Fruit fly (Drosophila melanogaster) whole organism, adult: ENCODE measurements around the gene DAAM.

Source experiments
- CG11617 ChIP-seq: fragments of 200-800 bp; sonication (Bioruptor generic); optimal IDR thresholded peaks from 2 replicates; lab custom pipeline; 2017; ENCODE audit warnings: mild to moderate bottlenecking, missing biosample characterization, missing genetic modification reagents, missing genetic modification characterization
- CG12768 ChIP-seq: fragments of 200-800 bp; sonication (Bioruptor generic); optimal IDR thresholded peaks from 2 replicates; lab custom pipeline; 2017; ENCODE audit warnings: missing biosample characterization, missing genetic modification characterization, mild to moderate bottlenecking, moderate library complexity, missing genetic modification reagents
- CG1620 ChIP-seq: fragments of 200-800 bp; sonication (Bioruptor generic); optimal IDR thresholded peaks from 2 replicates; lab custom pipeline; 2016; ENCODE audit warnings: missing biosample characterization, missing genetic modification characterization
- CG33017 ChIP-seq: fragments of 200-800 bp; sonication (Bioruptor generic); optimal IDR thresholded peaks from 2 replicates; lab custom pipeline; 2018; ENCODE audit warnings: missing biosample characterization, mild to moderate bottlenecking, missing genetic modification characterization, moderate library complexity
- CG7101 ChIP-seq: fragments of 200-800 bp; sonication (Bioruptor generic); optimal IDR thresholded peaks from 2 replicates; lab custom pipeline; 2018; ENCODE audit warnings: missing biosample characterization, mild to moderate bottlenecking, missing genetic modification characterization, moderate library complexity
- Clk ChIP-seq: fragments of 200-800 bp; sonication (Bioruptor generic); optimal IDR thresholded peaks from 2 replicates; lab custom pipeline; 2017; ENCODE audit warnings: missing biosample characterization, missing genetic modification characterization
- Crg-1 ChIP-seq: fragments of 200-800 bp; sonication (Bioruptor generic); optimal IDR thresholded peaks from 2 replicates; lab custom pipeline; 2016; ENCODE audit warnings: missing biosample characterization, missing genetic modification characterization
- bab1 ChIP-seq: fragments of 200-800 bp; sonication (Bioruptor generic); optimal IDR thresholded peaks from 3 replicates; lab custom pipeline; 2019; ENCODE audit warnings: missing biosample characterization, mild to moderate bottlenecking, missing genetic modification characterization, moderate library complexity
- cic ChIP-seq: fragments of 200-800 bp; sonication (Bioruptor generic); optimal IDR thresholded peaks from 2 replicates; lab custom pipeline; 2017; ENCODE audit warnings: missing biosample characterization, mild to moderate bottlenecking, missing genetic modification characterization, moderate library complexity
- kay ChIP-seq: fragments of 200-800 bp; sonication (Bioruptor generic); peaks from one replicate; lab custom pipeline; 2016; ENCODE audit warnings: missing biosample characterization, missing genetic modification characterization, borderline replicate concordance
- ovo ChIP-seq: fragments of 200-800 bp; sonication (Bioruptor generic); optimal IDR thresholded peaks from 2 replicates; lab custom pipeline; 2016; ENCODE audit warnings: missing biosample characterization, missing genetic modification characterization
- toe ChIP-seq: fragments of 200-800 bp; sonication (Bioruptor generic); optimal IDR thresholded peaks from 2 replicates; lab custom pipeline; 2016; ENCODE audit warnings: missing biosample characterization, missing genetic modification characterization

- TF ChIP-seq Clk (GFP tag; lab: Kevin White, UChicago), result no peak
- TF ChIP-seq cic, result no peak
- TF ChIP-seq CG11617 (GFP tag; lab: Kevin White, UChicago), result no peak
- no peak for TF ChIP-seq CG1620 (GFP tag; lab: Kevin White, UChicago)
- TF ChIP-seq toe (GFP tag; lab: Kevin White, UChicago), result no peak
- no peak for TF ChIP-seq CG7101
- no peak for TF ChIP-seq ovo (GFP tag; lab: Kevin White, UChicago)
- TF ChIP-seq kay (GFP tag; lab: Kevin White, UChicago), result no peak
- TF ChIP-seq CG33017 (tag; lab: Kevin White, UChicago), result no peak
- no peak for TF ChIP-seq bab1 (GFP tag; lab: Kevin White, UChicago)
- TF ChIP-seq CG12768, result no peak
- no peak for TF ChIP-seq Crg-1
These were observed 72.1 kb downstream of the DAAM start for dm6 chrX:1250104-1250503.
